Fruit fly (Drosophila melanogaster) whole organism, pupa: ENCODE data around the gene Iris.

Experiments
- CG15710 ChIP-seq: fragments of 200-800 bp; sonication (Bioruptor generic); optimal IDR thresholded peaks from 2 replicates; lab custom pipeline; 2018; ENCODE audit warnings: missing biosample characterization, mild to moderate bottlenecking, missing genetic modification characterization, moderate library complexity
- CG17806 ChIP-seq: fragments of 200-800 bp; sonication (Bioruptor generic); optimal IDR thresholded peaks from 2 replicates; lab custom pipeline; 2018; ENCODE audit warnings: missing biosample characterization, mild to moderate bottlenecking, missing genetic modification characterization, moderate library complexity
- CG34367 ChIP-seq: fragments of 200-800 bp; sonication (Bioruptor generic); optimal IDR thresholded peaks from 2 replicates; lab custom pipeline; 2018; ENCODE audit warnings: missing biosample characterization, mild to moderate bottlenecking, missing genetic modification characterization
- CG8301 ChIP-seq: fragments of 200-800 bp; sonication (Bioruptor generic); optimal IDR thresholded peaks from 2 replicates; lab custom pipeline; 2018; ENCODE audit warnings: missing biosample characterization, mild to moderate bottlenecking, missing genetic modification characterization
- D1 ChIP-seq: fragments of 200-800 bp; sonication (Bioruptor generic); optimal IDR thresholded peaks from 2 replicates; lab custom pipeline; 2018; ENCODE audit warnings: missing biosample characterization, mild to moderate bottlenecking, missing genetic modification characterization, moderate library complexity
- EcR ChIP-seq: fragments of 200-800 bp; sonication (Bioruptor generic); optimal IDR thresholded peaks from 3 replicates; lab custom pipeline; 2019; ENCODE audit warnings: missing biosample characterization, missing genetic modification characterization, mild to moderate bottlenecking, moderate library complexity, missing genetic modification reagents
- Ets98B ChIP-seq: fragments of 200-800 bp; sonication (Bioruptor generic); IDR thresholded peaks from 2 replicates; pipeline ENCODE4 v1.3.6; 2022; ENCODE audit warnings: missing biosample characterization, missing genetic modification characterization

dm6 chr2L:1114230-1114629 is 19.7 kb downstream of the Iris start:
- TF ChIP-seq D1 (no peak), CG34367 (tag; lab: Kevin White, UChicago) (no peak), CG8301 (tag; lab: Kevin White, UChicago) (no peak), CG15710 (tag; lab: Kevin White, UChicago) (no peak), CG17806 (tag; lab: Kevin White, UChicago) (no peak), Ets98B (no peak), EcR (no peak)
